Worm (Caenorhabditis elegans): ENCODE results near the gene fdgt-2.

Gene fdgt-2

DNA sequence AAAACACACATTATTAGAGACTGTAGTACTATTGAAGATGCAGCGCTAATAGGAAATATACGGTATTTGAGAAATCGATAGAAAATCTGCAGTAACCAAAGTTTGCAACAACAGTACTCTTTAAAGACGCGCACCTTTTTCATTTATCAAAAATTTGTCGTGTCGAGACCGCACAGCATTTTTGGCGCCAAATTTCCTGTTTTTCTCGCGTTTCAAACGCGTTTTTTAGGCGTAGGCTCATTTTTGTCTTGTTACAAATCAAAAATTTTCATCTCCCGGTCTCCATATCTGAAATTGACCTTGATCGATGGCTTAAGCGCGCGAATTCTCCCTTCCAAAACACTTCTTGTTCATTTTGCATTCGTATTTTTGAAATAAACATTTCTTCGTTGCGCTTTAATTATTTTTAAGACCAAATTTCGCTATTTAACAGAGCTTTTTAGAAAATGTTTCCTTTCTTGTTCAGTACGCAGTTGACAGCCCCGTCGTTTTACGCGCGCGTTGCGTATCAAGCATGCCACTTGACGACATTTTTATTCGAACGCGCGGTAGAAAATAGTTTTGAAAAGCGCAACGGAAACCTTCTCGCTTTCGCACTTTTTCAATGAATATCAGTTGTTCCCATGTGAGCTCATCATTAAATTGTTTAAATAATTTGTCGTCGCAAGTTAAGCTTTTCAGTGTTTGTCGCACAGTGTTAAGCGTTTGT is 39.4 kb downstream of the fdgt-2 start:
- TF ChIP-seq snpc-3.4 (tag; optimal IDR thresholded peaks at IDR 0.05): peak; percentile 74
- peak; percentile 85 for TF ChIP-seq madf-8 (GFP tag; conservative IDR thresholded peaks at IDR 0.05)
- no peak for TF ChIP-seq ztf-18 (tag; optimal IDR thresholded peaks at IDR 0.05)
- TF ChIP-seq F49E8.2 (tag; optimal IDR thresholded peaks at IDR 0.05; ENCODE audit: insufficient read depth): peak; percentile 60
- peak; percentile 48 for TF ChIP-seq tlf-1 (GFP tag; optimal IDR thresholded peaks at IDR 0.05)
- peak; percentile 81 for TF ChIP-seq xnd-1 (tag; optimal IDR thresholded peaks at IDR 0.05)
- peak; percentile 76 for TF ChIP-seq dpl-1 (GFP tag; optimal IDR thresholded peaks at IDR 0.05)
- no peak for TF ChIP-seq atf-7 (tag; optimal IDR thresholded peaks at IDR 0.05)
- peak; percentile 74 for TF ChIP-seq hsf-1 (GFP tag; IDR thresholded peaks at IDR 0.05)
- TF ChIP-seq ceh-91 (GFP tag; IDR thresholded peaks at IDR 0.05): peak; percentile 81
- peak; percentile 22 for TF ChIP-seq lin-54 (GFP tag; optimal IDR thresholded peaks at IDR 0.05)
- peak; percentile 81 for TF ChIP-seq lsl-1 (GFP tag; optimal IDR thresholded peaks at IDR 0.05)
- TF ChIP-seq hlh-12 (tag; optimal IDR thresholded peaks at IDR 0.05): no peak
- TF ChIP-seq repo-1 (tag; optimal IDR thresholded peaks at IDR 0.05): no peak
- 0 out of 2 replicates have a peak, but pooled peaks have one; percentile 18 for TF ChIP-seq dox-1 (GFP tag; IDR thresholded peaks at IDR 0.05)
- peak; percentile 84 for TF ChIP-seq F33H1.4 (GFP tag; IDR thresholded peaks at IDR 0.05)
- peak; percentile 89 for TF ChIP-seq efl-1 (GFP tag; optimal IDR thresholded peaks at IDR 0.05)
- no peak for TF ChIP-seq mxl-1 (tag; optimal IDR thresholded peaks at IDR 0.05)
- peak; percentile 24; the same call in 1 of the 2 replicates for TF ChIP-seq D2030.7 (GFP tag; IDR thresholded peaks at IDR 0.05)
- TF ChIP-seq somi-1 (GFP tag; optimal IDR thresholded peaks at IDR 0.05): no peak
- peak; percentile 94 for TF ChIP-seq madf-6 (GFP tag; IDR thresholded peaks at IDR 0.05)
- TF ChIP-seq zim-3 (tag; optimal IDR thresholded peaks at IDR 0.05): no peak

DNA sequence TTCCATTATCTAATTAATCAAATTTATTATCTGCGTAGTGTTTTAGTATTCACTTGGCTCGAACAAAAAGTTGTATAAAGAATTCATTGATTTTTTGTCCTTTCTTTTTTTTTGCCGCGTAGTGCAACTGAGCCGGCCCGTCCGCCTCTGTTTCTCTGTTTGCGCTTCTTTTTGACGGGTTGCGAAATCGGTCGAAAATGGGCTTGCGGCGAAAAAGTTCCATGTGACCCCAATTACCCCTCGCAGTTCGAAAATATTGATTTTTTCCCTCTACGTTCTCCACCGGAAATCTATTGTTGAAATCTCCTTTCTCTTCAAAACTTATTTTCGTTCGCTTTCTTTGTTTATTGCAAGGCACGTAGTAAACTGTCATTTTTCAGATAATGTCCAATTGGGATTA is 40.0 kb downstream of the fdgt-2 start, which contains the start of gene zyg-9:
zyg-9 (plus strand) TSS at position 381 of the 400 bp plus-strand sequence.
- TF ChIP-seq mxl-1 (tag; optimal IDR thresholded peaks at IDR 0.05) (no peak), nfya-1 (tag; optimal IDR thresholded peaks at IDR 0.05; ENCODE audit: borderline replicate concordance, insufficient read depth) (no peak), madf-8 (GFP tag; conservative IDR thresholded peaks at IDR 0.05) (no peak), zfh-2 (GFP tag; conservative IDR thresholded peaks at IDR 0.05) (peak; percentile 69; the same call in 1 of the 2 replicates), B0261.1 (tag; optimal IDR thresholded peaks at IDR 0.05) (no peak), F49E8.2 (tag; optimal IDR thresholded peaks at IDR 0.05; ENCODE audit: insufficient read depth) (no peak), mes-4 (tag; optimal IDR thresholded peaks at IDR 0.05) (no peak), sdz-38 (tag; optimal IDR thresholded peaks at IDR 0.05) (no peak), ztf-25 (GFP tag; IDR thresholded peaks at IDR 0.05) (no peak), F10E7.11 (tag; optimal IDR thresholded peaks at IDR 0.05) (no peak), F55B11.4 (tag; optimal IDR thresholded peaks at IDR 0.05; ENCODE audit: borderline replicate concordance, insufficient read depth) (no peak), dox-1 (GFP tag; IDR thresholded peaks at IDR 0.05) (no peak), somi-1 (GFP tag; optimal IDR thresholded peaks at IDR 0.05) (no peak), hrde-1 (tag; optimal IDR thresholded peaks at IDR 0.05; ENCODE audit: borderline replicate concordance) (no peak), sea-2 (GFP tag; IDR thresholded peaks at IDR 0.05) (no peak), hmg-1.2 (GFP tag; IDR thresholded peaks at IDR 0.05) (no peak), snpc-1.3 (tag; optimal IDR thresholded peaks at IDR 0.05; ENCODE audit: insufficient read depth) (no peak), Y53F4B.3 (GFP tag; IDR thresholded peaks at IDR 0.05) (no peak), akir-1 (GFP tag; optimal IDR thresholded peaks at IDR 0.05) (no peak), rcor-1 (GFP tag; IDR thresholded peaks at IDR 0.05) (no peak), nhr-179 (tag; optimal IDR thresholded peaks at IDR 0.05) (no peak), cebp-1 (GFP tag; IDR thresholded peaks at IDR 0.05) (peak; percentile 96), cebp-1 (tag; optimal IDR thresholded peaks at IDR 0.05) (peak; percentile 99), F57C9.4 (tag; optimal IDR thresholded peaks at IDR 0.05) (no peak), ceh-91 (GFP tag; IDR thresholded peaks at IDR 0.05) (no peak), fkh-3 (tag; optimal IDR thresholded peaks at IDR 0.05) (no peak), lsl-1 (GFP tag; optimal IDR thresholded peaks at IDR 0.05) (no peak), ceh-79 (tag; optimal IDR thresholded peaks at IDR 0.05) (no peak), nfyb-1 (GFP tag; IDR thresholded peaks at IDR 0.05) (peak; percentile 14; the same call in 1 of the 2 replicates), snpc-4 (GFP tag; optimal IDR thresholded peaks at IDR 0.05) (no peak), snpc-4 (tag; optimal IDR thresholded peaks at IDR 0.05) (no peak)

Measured in whole organism, young adult.